Fruit fly (Drosophila melanogaster) whole organism, pupa: Measurements from ENCODE around the gene CG33124.

Experiments
- CG10348 ChIP-seq: fragments of 200-800 bp; sonication (Bioruptor generic); IDR thresholded peaks from 2 replicates; pipeline ENCODE4 v1.3.6; 2022; ENCODE audit warnings: missing biosample characterization, missing genetic modification characterization
- CG12605 ChIP-seq: fragments of 200-800 bp; sonication (Bioruptor generic); IDR thresholded peaks from 2 replicates; pipeline ENCODE4 v1.3.6; 2022; ENCODE audit warnings: missing biosample characterization, missing genetic modification characterization
- CG13204 ChIP-seq: fragments of 200-800 bp; sonication (Bioruptor generic); optimal IDR thresholded peaks from 2 replicates; lab custom pipeline; 2018; ENCODE audit warnings: missing biosample characterization, mild to moderate bottlenecking, missing genetic modification characterization, moderate library complexity
- CG14655 ChIP-seq: fragments of 200-800 bp; sonication (Bioruptor generic); optimal IDR thresholded peaks from 3 replicates; lab custom pipeline; 2017; ENCODE audit warnings: mild to moderate bottlenecking, missing biosample characterization, missing genetic modification reagents, missing genetic modification characterization
- CG15710 ChIP-seq: fragments of 200-800 bp; sonication (Bioruptor generic); optimal IDR thresholded peaks from 2 replicates; lab custom pipeline; 2018; ENCODE audit warnings: missing biosample characterization, mild to moderate bottlenecking, missing genetic modification characterization, moderate library complexity
- CG17806 ChIP-seq: fragments of 200-800 bp; sonication (Bioruptor generic); optimal IDR thresholded peaks from 2 replicates; lab custom pipeline; 2018; ENCODE audit warnings: missing biosample characterization, mild to moderate bottlenecking, missing genetic modification characterization, moderate library complexity
- CG32121 ChIP-seq: fragments of 200-800 bp; sonication (Bioruptor generic); IDR thresholded peaks from 2 replicates; pipeline ENCODE4 v1.3.6; 2022; ENCODE audit warnings: missing biosample characterization, missing genetic modification characterization
- CG34367 ChIP-seq: fragments of 200-800 bp; sonication (Bioruptor generic); optimal IDR thresholded peaks from 2 replicates; lab custom pipeline; 2018; ENCODE audit warnings: missing biosample characterization, mild to moderate bottlenecking, missing genetic modification characterization
- CG4496 ChIP-seq: fragments of 200-800 bp; sonication (Bioruptor generic); IDR thresholded peaks from 3 replicates; pipeline ENCODE4 v1.3.6; 2022; ENCODE audit warnings: missing biosample characterization, missing genetic modification characterization
- CG8159 ChIP-seq: fragments of 200-800 bp; sonication (Bioruptor generic); optimal IDR thresholded peaks from 3 replicates; lab custom pipeline; 2018; ENCODE audit warnings: missing biosample characterization, mild to moderate bottlenecking, missing genetic modification characterization, moderate library complexity
- CG8301 ChIP-seq: fragments of 200-800 bp; sonication (Bioruptor generic); optimal IDR thresholded peaks from 2 replicates; lab custom pipeline; 2018; ENCODE audit warnings: missing biosample characterization, mild to moderate bottlenecking, missing genetic modification characterization
- CG9948 ChIP-seq: fragments of 200-800 bp; sonication (Bioruptor generic); optimal IDR thresholded peaks from 2 replicates; lab custom pipeline; 2018; ENCODE audit warnings: missing biosample characterization, mild to moderate bottlenecking, missing genetic modification characterization, moderate library complexity
- D1 ChIP-seq: fragments of 200-800 bp; sonication (Bioruptor generic); optimal IDR thresholded peaks from 2 replicates; lab custom pipeline; 2018; ENCODE audit warnings: missing biosample characterization, mild to moderate bottlenecking, missing genetic modification characterization, moderate library complexity
- EcR ChIP-seq: fragments of 200-800 bp; sonication (Bioruptor generic); optimal IDR thresholded peaks from 3 replicates; lab custom pipeline; 2019; ENCODE audit warnings: missing biosample characterization, missing genetic modification characterization, mild to moderate bottlenecking, moderate library complexity, missing genetic modification reagents
- Ets98B ChIP-seq: fragments of 200-800 bp; sonication (Bioruptor generic); IDR thresholded peaks from 2 replicates; pipeline ENCODE4 v1.3.6; 2022; ENCODE audit warnings: missing biosample characterization, missing genetic modification characterization
- Pif1A ChIP-seq: fragments of 200-800 bp; sonication (Bioruptor generic); optimal IDR thresholded peaks from 3 replicates; lab custom pipeline; 2016; ENCODE audit warnings: missing biosample characterization, missing genetic modification characterization
- Pif1B ChIP-seq: fragments of 200-800 bp; sonication (Bioruptor generic); optimal IDR thresholded peaks from 3 replicates; lab custom pipeline; 2016; ENCODE audit warnings: missing biosample characterization, missing genetic modification characterization
- Snoo ChIP-seq: fragments of 200-800 bp; sonication (Bioruptor generic); optimal IDR thresholded peaks from 3 replicates; lab custom pipeline; 2017; ENCODE audit warnings: missing biosample characterization, mild to moderate bottlenecking, missing genetic modification characterization, inconsistent platforms
- fd96Ca ChIP-seq: fragments of 200-800 bp; sonication (Bioruptor generic); IDR thresholded peaks from 3 replicates; pipeline ENCODE4 v1.3.6; 2022; ENCODE audit warnings: missing biosample characterization, missing genetic modification characterization
- gl ChIP-seq: fragments of 200-800 bp; sonication (Bioruptor generic); optimal IDR thresholded peaks from 2 replicates; lab custom pipeline; 2018; ENCODE audit warnings: missing biosample characterization, mild to moderate bottlenecking, missing genetic modification characterization
- rn ChIP-seq: fragments of 200-800 bp; sonication (Bioruptor generic); IDR thresholded peaks from 2 replicates; pipeline ENCODE4 v1.3.6; 2022; ENCODE audit warnings: missing biosample characterization, missing genetic modification characterization

Gene CG33124

DNA sequence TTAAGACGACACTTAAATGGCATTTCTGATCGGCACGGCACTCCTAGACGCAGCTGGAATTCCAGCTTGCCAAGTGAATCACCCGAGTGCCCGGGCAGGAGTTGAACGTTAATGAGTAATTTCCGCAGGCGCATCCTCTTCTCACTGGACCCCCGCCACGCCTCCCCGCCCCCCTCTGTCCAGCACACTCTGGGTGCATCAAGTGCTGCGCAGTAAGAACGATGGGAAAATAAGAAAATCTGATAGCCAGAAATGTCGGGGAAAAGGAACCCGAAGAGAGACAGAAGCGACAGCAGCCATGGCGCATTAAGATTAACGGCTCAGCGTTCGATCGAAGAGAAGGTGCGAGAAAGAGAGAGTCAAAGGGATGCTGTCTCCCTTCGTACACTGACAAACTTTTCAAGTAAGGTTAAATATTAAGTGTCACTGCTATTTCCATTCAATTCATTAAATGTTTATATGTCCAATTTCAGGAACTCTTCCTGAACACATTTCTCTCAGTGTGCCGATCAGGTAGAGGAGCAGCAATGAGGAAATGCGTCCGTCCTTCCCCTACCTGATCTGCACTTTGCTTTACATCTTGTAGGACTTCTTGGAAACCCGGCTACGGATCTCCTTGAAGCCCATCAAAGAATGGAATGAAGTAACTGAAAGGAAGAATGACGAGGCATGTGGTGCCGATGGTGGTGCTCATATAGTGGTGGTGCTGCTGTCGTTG lies 44.2 kb downstream of the CG33124 start:
- peak; percentile 85 for TF ChIP-seq Snoo (tag; lab: Kevin White, UChicago)
- peak; percentile 78 for TF ChIP-seq fd96Ca (GFP tag; lab: Robert Waterston, UW)
- peak; percentile 69 for TF ChIP-seq rn (GFP tag; lab: Robert Waterston, UW)
- peak; percentile 82 for TF ChIP-seq D1 (tag; lab: Kevin White, UChicago)
- TF ChIP-seq CG17806 (tag; lab: Kevin White, UChicago) = peak; percentile 96
- peak; percentile 86 for TF ChIP-seq EcR (GFP tag; lab: Kevin White, UChicago)
- TF ChIP-seq CG32121 (GFP tag; lab: Robert Waterston, UW) = no peak
- TF ChIP-seq gl (tag; lab: Kevin White, UChicago) = peak; percentile 94
- peak; percentile 96 for TF ChIP-seq CG34367 (tag; lab: Kevin White, UChicago)
- no peak for TF ChIP-seq CG10348
- peak; percentile 56 for TF ChIP-seq CG12605
- TF ChIP-seq CG15710 (tag; lab: Kevin White, UChicago) = peak; percentile 90
- peak; percentile 40; the same call in 1 of the 2 replicates for TF ChIP-seq Ets98B (GFP tag; lab: Robert Waterston, UW)
- peak; percentile 87 for TF ChIP-seq CG14655 (GFP tag; lab: Kevin White, UChicago)
- TF ChIP-seq CG13204 (GFP tag; lab: Kevin White, UChicago) = peak; percentile 92
- peak; percentile 80 for TF ChIP-seq CG8301
- TF ChIP-seq Pif1A (GFP tag; lab: Kevin White, UChicago) = peak; percentile 91
- peak; percentile 96 for TF ChIP-seq CG8159 (tag; lab: Kevin White, UChicago)
- TF ChIP-seq CG9948 (tag; lab: Kevin White, UChicago) = peak; percentile 91
- peak; percentile 93 for TF ChIP-seq Pif1B (GFP tag; lab: Kevin White, UChicago)
- TF ChIP-seq CG4496 (GFP tag; lab: Robert Waterston, UW) = peak; percentile 87

- TF ChIP-seq CG8159 (tag; lab: Kevin White, UChicago) (peak; percentile 93), Pif1A (GFP tag; lab: Kevin White, UChicago) (peak; percentile 92), Snoo (tag; lab: Kevin White, UChicago) (peak; percentile 93), fd96Ca (GFP tag; lab: Robert Waterston, UW) (peak; percentile 97), CG8301 (peak; percentile 92), CG13204 (GFP tag; lab: Kevin White, UChicago) (peak; percentile 89), EcR (GFP tag; lab: Kevin White, UChicago) (peak; percentile 72), CG9948 (tag; lab: Kevin White, UChicago) (peak; percentile 94), CG32121 (GFP tag; lab: Robert Waterston, UW) (peak; percentile 86), Ets98B (GFP tag; lab: Robert Waterston, UW) (peak; percentile 87), gl (tag; lab: Kevin White, UChicago) (peak; percentile 93), CG4496 (GFP tag; lab: Robert Waterston, UW) (peak; percentile 96), CG10348 (peak; percentile 55; the same call in 1 of the 2 replicates), CG14655 (GFP tag; lab: Kevin White, UChicago) (peak; percentile 94), CG12605 (peak; percentile 89), D1 (tag; lab: Kevin White, UChicago) (peak; percentile 76), CG34367 (tag; lab: Kevin White, UChicago) (peak; percentile 94), Pif1B (GFP tag; lab: Kevin White, UChicago) (peak; percentile 91), CG17806 (tag; lab: Kevin White, UChicago) (peak; percentile 94), rn (GFP tag; lab: Robert Waterston, UW) (peak; percentile 94), CG15710 (tag; lab: Kevin White, UChicago) (peak; percentile 97)
Measured at dm6 chr2L:2163568-2163953, 45.3 kb downstream of the CG33124 start.

DNA sequence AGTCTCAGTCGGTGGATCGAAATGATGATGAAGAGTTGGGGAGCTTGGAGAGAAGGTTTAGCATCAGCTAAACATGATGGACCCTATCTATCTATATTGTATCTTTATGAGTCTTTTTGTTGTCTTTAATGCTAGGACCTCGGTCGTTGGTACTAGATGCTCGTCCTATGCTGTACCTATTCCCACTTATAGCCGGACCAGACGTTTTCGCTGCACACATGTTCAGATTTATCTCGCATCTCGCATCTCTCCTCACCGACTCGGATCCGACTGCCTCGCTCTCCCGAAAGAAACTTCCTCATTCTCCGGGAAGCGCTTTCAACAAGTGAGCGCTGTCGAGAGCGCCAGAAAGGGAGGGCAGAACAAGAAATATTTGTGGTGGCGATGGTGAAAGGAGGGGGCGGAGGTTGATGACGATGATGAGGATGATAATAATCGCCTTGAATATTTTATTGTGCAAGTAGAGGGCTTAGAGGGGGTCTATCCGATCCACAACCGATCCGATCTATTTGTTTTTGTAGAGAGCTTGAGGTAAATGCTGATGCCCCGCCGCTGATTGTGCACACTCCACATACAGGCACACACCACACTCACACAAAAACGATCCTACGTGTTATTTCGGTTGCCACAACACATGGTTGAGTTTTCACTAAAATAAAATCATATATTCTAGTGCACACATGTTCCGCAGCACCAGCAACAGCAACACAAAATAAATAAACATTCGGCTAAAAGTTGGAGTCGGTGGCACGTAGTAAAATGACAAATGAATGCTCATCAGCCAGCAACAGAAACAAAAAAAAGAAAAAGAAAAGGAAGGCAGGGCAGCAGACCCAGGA lies 46.0 kb downstream of the CG33124 start:
- TF ChIP-seq Pif1A (GFP tag; lab: Kevin White, UChicago) = peak; percentile 65
- peak; percentile 73 for TF ChIP-seq CG14655 (GFP tag; lab: Kevin White, UChicago)
- no peak; the same call in 1 of the 2 replicates for TF ChIP-seq CG12605
- TF ChIP-seq D1 (tag; lab: Kevin White, UChicago) = no peak
- peak; percentile 67 for TF ChIP-seq CG8301
- TF ChIP-seq EcR (GFP tag; lab: Kevin White, UChicago) = no peak
- peak; percentile 29 for TF ChIP-seq CG13204 (GFP tag; lab: Kevin White, UChicago)
- no peak for TF ChIP-seq CG10348
- no peak for TF ChIP-seq Snoo (tag; lab: Kevin White, UChicago)
- 0 out of 3 replicates have a peak, but pooled peaks have one; percentile 32 for TF ChIP-seq fd96Ca (GFP tag; lab: Robert Waterston, UW)
- TF ChIP-seq CG17806 (tag; lab: Kevin White, UChicago) = peak; percentile 60
- TF ChIP-seq CG4496 (GFP tag; lab: Robert Waterston, UW) = peak; percentile 67; the same call in 1 of the 3 replicates
- TF ChIP-seq CG15710 (tag; lab: Kevin White, UChicago) = peak; percentile 48
- no peak for TF ChIP-seq gl (tag; lab: Kevin White, UChicago)
- TF ChIP-seq Ets98B (GFP tag; lab: Robert Waterston, UW) = peak; percentile 61
- peak; percentile 77 for TF ChIP-seq CG8159 (tag; lab: Kevin White, UChicago)
- peak; percentile 46 for TF ChIP-seq Pif1B (GFP tag; lab: Kevin White, UChicago)
- no peak for TF ChIP-seq CG32121 (GFP tag; lab: Robert Waterston, UW)
- TF ChIP-seq CG34367 (tag; lab: Kevin White, UChicago) = peak; percentile 55
- TF ChIP-seq CG9948 (tag; lab: Kevin White, UChicago) = peak; percentile 52
- no peak for TF ChIP-seq rn (GFP tag; lab: Robert Waterston, UW)

dm6 chr2L:2162281-2162680 lies 46.6 kb downstream of the CG33124 start:
- TF ChIP-seq CG12605 (no peak), CG13204 (GFP tag; lab: Kevin White, UChicago) (peak; percentile 85), fd96Ca (GFP tag; lab: Robert Waterston, UW) (peak; percentile 33; the same call in 1 of the 3 replicates), EcR (GFP tag; lab: Kevin White, UChicago) (peak; percentile 20), CG14655 (GFP tag; lab: Kevin White, UChicago) (no peak), CG4496 (GFP tag; lab: Robert Waterston, UW) (peak; percentile 62; the same call in 2 of the 3 replicates), CG8301 (no peak), Pif1B (GFP tag; lab: Kevin White, UChicago) (no peak), gl (tag; lab: Kevin White, UChicago) (no peak), CG34367 (tag; lab: Kevin White, UChicago) (no peak), CG10348 (0 out of 2 replicates have a peak, but pooled peaks have one; percentile 33), CG8159 (tag; lab: Kevin White, UChicago) (no peak), rn (GFP tag; lab: Robert Waterston, UW) (0 out of 2 replicates have a peak, but pooled peaks have one; percentile 3), Pif1A (GFP tag; lab: Kevin White, UChicago) (no peak), Snoo (tag; lab: Kevin White, UChicago) (no peak), CG32121 (GFP tag; lab: Robert Waterston, UW) (no peak), Ets98B (GFP tag; lab: Robert Waterston, UW) (no peak), CG15710 (tag; lab: Kevin White, UChicago) (no peak), D1 (tag; lab: Kevin White, UChicago) (no peak), CG9948 (tag; lab: Kevin White, UChicago) (no peak), CG17806 (tag; lab: Kevin White, UChicago) (no peak)
